Fruit fly (Drosophila melanogaster) whole organism, embryonic: ENCODE measurements around the gene CG11986.

Experiments used
- CG11085 ChIP-seq: fragments of 200-800 bp; sonication (Bioruptor generic); IDR thresholded peaks from 2 replicates; pipeline ENCODE4 v1.3.6; 2022; ENCODE audit warnings: missing biosample characterization, missing genetic modification characterization
- CG12071 ChIP-seq: fragments of 200-800 bp; sonication (Bioruptor generic); optimal IDR thresholded peaks from 3 replicates; lab custom pipeline; 2018; ENCODE audit warnings: missing biosample characterization, mild to moderate bottlenecking, missing genetic modification characterization
- CG1233 ChIP-seq: fragments of 200-800 bp; sonication (Bioruptor generic); optimal IDR thresholded peaks from 4 replicates; lab custom pipeline; 2018; ENCODE audit warnings: missing biosample characterization, mild to moderate bottlenecking, missing genetic modification characterization
- CG12744 ChIP-seq: fragments of 200-800 bp; sonication (Bioruptor generic); optimal IDR thresholded peaks from 2 replicates; lab custom pipeline; 2016; ENCODE audit warnings: missing biosample characterization, missing genetic modification characterization
- CG12942 ChIP-seq: fragments of 200-800 bp; sonication (Bioruptor generic); optimal IDR thresholded peaks from 3 replicates; lab custom pipeline; 2016; ENCODE audit warnings: missing biosample characterization, missing genetic modification characterization
- CG13775 ChIP-seq: fragments of 200-800 bp; sonication (Bioruptor generic); optimal IDR thresholded peaks from 3 replicates; lab custom pipeline; 2017; ENCODE audit warnings: missing biosample characterization, mild to moderate bottlenecking, missing genetic modification characterization
- CG13894 ChIP-seq: fragments of 200-800 bp; sonication (Bioruptor generic); optimal IDR thresholded peaks from 3 replicates; lab custom pipeline; 2018; ENCODE audit warnings: missing biosample characterization, mild to moderate bottlenecking, missing genetic modification characterization, moderate library complexity
- CG15011 ChIP-seq: fragments of 200-800 bp; sonication (Bioruptor generic); optimal IDR thresholded peaks from 3 replicates; lab custom pipeline; 2018; ENCODE audit warnings: missing biosample characterization, mild to moderate bottlenecking, missing genetic modification characterization
- CG1603 ChIP-seq: fragments of 200-800 bp; sonication (Bioruptor generic); optimal IDR thresholded peaks from 2 replicates; lab custom pipeline; 2019; ENCODE audit warnings: missing biosample characterization, mild to moderate bottlenecking, missing genetic modification characterization, moderate library complexity
- CG17612 ChIP-seq: fragments of 200-800 bp; sonication (Bioruptor generic); IDR thresholded peaks from 2 replicates; pipeline ENCODE4 v1.3.6; 2022; ENCODE audit warnings: missing biosample characterization, missing genetic modification characterization
- CG30403 ChIP-seq: fragments of 200-800 bp; sonication (Bioruptor generic); optimal IDR thresholded peaks from 3 replicates; lab custom pipeline; 2016; ENCODE audit warnings: missing biosample characterization, missing genetic modification characterization
- CG31441 ChIP-seq: fragments of 200-800 bp; sonication (Bioruptor generic); IDR thresholded peaks from 2 replicates; pipeline ENCODE4 v1.3.6; 2022; ENCODE audit warnings: missing biosample characterization, missing genetic modification characterization
- CG32772 ChIP-seq: fragments of 200-800 bp; sonication (Bioruptor generic); IDR thresholded peaks from 2 replicates; pipeline ENCODE4 v1.3.6; 2022; ENCODE audit warnings: missing biosample characterization, missing genetic modification characterization
- CG33213 ChIP-seq: fragments of 200-800 bp; sonication (Bioruptor generic); optimal IDR thresholded peaks from 3 replicates; lab custom pipeline; 2016; ENCODE audit warnings: missing biosample characterization, missing genetic modification characterization
- CG43689 ChIP-seq: fragments of 200-800 bp; sonication (Bioruptor generic); IDR thresholded peaks from 2 replicates; pipeline ENCODE4 v1.3.6; 2022; ENCODE audit warnings: missing biosample characterization, missing genetic modification characterization
- CG4404 ChIP-seq: fragments of 200-800 bp; sonication (Bioruptor generic); IDR thresholded peaks from 2 replicates; pipeline ENCODE4 v1.3.6; 2022; ENCODE audit warnings: missing biosample characterization, missing genetic modification characterization
- CG4730 ChIP-seq: fragments of 200-800 bp; sonication (Bioruptor generic); IDR thresholded peaks from 2 replicates; pipeline ENCODE4 v1.3.6; 2022; ENCODE audit warnings: missing biosample characterization, missing genetic modification characterization
- CG6175 ChIP-seq: fragments of 200-800 bp; sonication (Bioruptor generic); IDR thresholded peaks from 3 replicates; pipeline ENCODE4 v1.3.6; 2022; ENCODE audit warnings: missing biosample characterization, missing genetic modification characterization
- CG6813 ChIP-seq: fragments of 200-800 bp; sonication (Bioruptor generic); optimal IDR thresholded peaks from 2 replicates; lab custom pipeline; 2017; ENCODE audit warnings: missing biosample characterization, missing genetic modification characterization, mild to moderate bottlenecking, moderate library complexity, missing genetic modification reagents
- CG7556 ChIP-seq: fragments of 200-800 bp; sonication (Bioruptor generic); optimal IDR thresholded peaks from 2 replicates; lab custom pipeline; 2017; ENCODE audit warnings: missing biosample characterization, mild to moderate bottlenecking, missing genetic modification characterization
- CG9609 ChIP-seq: fragments of 200-800 bp; sonication (Bioruptor generic); optimal IDR thresholded peaks from 3 replicates; lab custom pipeline; 2016; ENCODE audit warnings: missing biosample characterization, missing genetic modification characterization
- CG9797 ChIP-seq: fragments of 200-800 bp; sonication (Bioruptor generic); optimal IDR thresholded peaks from 3 replicates; lab custom pipeline; 2018; ENCODE audit warnings: missing biosample characterization, mild to moderate bottlenecking, missing genetic modification characterization
- Camta ChIP-seq: fragments of 200-800 bp; sonication (Bioruptor generic); optimal IDR thresholded peaks from 2 replicates; lab custom pipeline; 2016; ENCODE audit warnings: missing biosample characterization, missing genetic modification characterization
- E2f2 ChIP-seq: fragments of 200-800 bp; sonication (Bioruptor generic); IDR thresholded peaks from 2 replicates; pipeline ENCODE4 v1.3.6; 2022; ENCODE audit warnings: missing biosample characterization, missing genetic modification characterization
- Ets97D ChIP-seq: fragments of 200-800 bp; sonication (Bioruptor generic); optimal IDR thresholded peaks from 3 replicates; lab custom pipeline; 2016; ENCODE audit warnings: missing biosample characterization, missing genetic modification characterization
- HLHmδ ChIP-seq: fragments of 200-800 bp; sonication (Bioruptor generic); optimal IDR thresholded peaks from 2 replicates; lab custom pipeline; 2018; ENCODE audit warnings: missing biosample characterization, mild to moderate bottlenecking, missing genetic modification characterization, moderate library complexity
- Hr51 ChIP-seq, 2 experiments: fragments of 200-800 bp; sonication (Bioruptor generic); optimal IDR thresholded peaks; 2 replicates in 1 of 2; 3 replicates in 1 of 2; lab custom pipeline; 2016 to 2018; ENCODE audit warnings: missing biosample characterization in 2 of 2, missing genetic modification characterization in 2 of 2, mild to moderate bottlenecking in 1 of 2, moderate library complexity in 1 of 2
- Oaz ChIP-seq: fragments of 200-800 bp; sonication (Bioruptor generic); IDR thresholded peaks from 2 replicates; pipeline ENCODE4 v1.3.6; 2022; ENCODE audit warnings: missing biosample characterization, missing genetic modification characterization
- PHDP ChIP-seq: fragments of 200-800 bp; sonication (Bioruptor generic); optimal IDR thresholded peaks from 3 replicates; lab custom pipeline; 2018; ENCODE audit warnings: missing biosample characterization, mild to moderate bottlenecking, missing genetic modification characterization, moderate library complexity
- Ptx1 ChIP-seq: fragments of 200-800 bp; sonication (Bioruptor generic); IDR thresholded peaks from 2 replicates; pipeline ENCODE4 v1.3.6; 2022; ENCODE audit warnings: missing biosample characterization, missing genetic modification characterization
- Spps ChIP-seq: fragments of 200-800 bp; sonication (Bioruptor generic); optimal IDR thresholded peaks from 2 replicates; lab custom pipeline; 2018; ENCODE audit warnings: missing biosample characterization, mild to moderate bottlenecking, missing genetic modification characterization
- Tbp ChIP-seq: fragments of >200 bp; optimal IDR thresholded peaks from 2 replicates; lab custom pipeline; 2018; ENCODE audit warnings: missing biosample characterization, missing genetic modification characterization
- abd-A ChIP-seq: fragments of 200-800 bp; sonication (Bioruptor generic); optimal IDR thresholded peaks from 3 replicates; lab custom pipeline; 2019; ENCODE audit warnings: missing biosample characterization, mild to moderate bottlenecking, missing genetic modification characterization, moderate library complexity
- al ChIP-seq: fragments of 200-800 bp; sonication (Bioruptor generic); IDR thresholded peaks from 2 replicates; pipeline ENCODE4 v1.3.6; 2022; ENCODE audit warnings: missing biosample characterization, missing genetic modification characterization
- br ChIP-seq: fragments of >200 bp; optimal IDR thresholded peaks from 2 replicates; lab custom pipeline; 2017
- cato ChIP-seq: fragments of 200-800 bp; sonication (Bioruptor generic); optimal IDR thresholded peaks from 2 replicates; lab custom pipeline; 2016; ENCODE audit warnings: missing biosample characterization, missing genetic modification characterization, borderline replicate concordance
- chm ChIP-seq: fragments of 200-800 bp; sonication (Bioruptor generic); IDR thresholded peaks from 2 replicates; pipeline ENCODE4 v1.3.6; 2022; ENCODE audit warnings: missing biosample characterization, missing genetic modification characterization
- esg ChIP-seq: fragments of 200-800 bp; sonication (Bioruptor generic); conservative IDR thresholded peaks from 2 replicates; pipeline ENCODE4 v1.3.6; 2022; ENCODE audit warnings: missing biosample characterization, missing genetic modification characterization
- eve ChIP-seq, 2 experiments: fragments of >200 bp; optimal IDR thresholded peaks; 2 replicates each; lab custom pipeline; 2017; ENCODE audit warnings: missing biosample characterization in 2 of 2, missing genetic modification characterization in 2 of 2
- gce ChIP-seq: fragments of 200-800 bp; sonication (Bioruptor generic); IDR thresholded peaks from 3 replicates; pipeline ENCODE4 v1.3.6; 2022; ENCODE audit warnings: missing biosample characterization, missing genetic modification characterization
- gsb-n ChIP-seq: fragments of 200-800 bp; sonication (Bioruptor generic); optimal IDR thresholded peaks from 3 replicates; lab custom pipeline; 2018; ENCODE audit warnings: missing biosample characterization, mild to moderate bottlenecking, missing genetic modification characterization
- jing ChIP-seq: fragments of 200-800 bp; sonication (Bioruptor generic); optimal IDR thresholded peaks from 2 replicates; lab custom pipeline; 2018; ENCODE audit warnings: missing biosample characterization, mild to moderate bottlenecking, missing genetic modification characterization
- kay ChIP-seq: fragments of 200-800 bp; sonication (Bioruptor generic); optimal IDR thresholded peaks from 2 replicates; lab custom pipeline; 2016; ENCODE audit warnings: missing biosample characterization, missing genetic modification characterization
- shn ChIP-seq: fragments of 200-800 bp; sonication (Bioruptor generic); optimal IDR thresholded peaks from 3 replicates; lab custom pipeline; 2016; ENCODE audit warnings: missing biosample characterization, missing genetic modification characterization
- sr ChIP-seq: fragments of 200-800 bp; sonication (Bioruptor generic); IDR thresholded peaks from 3 replicates; pipeline ENCODE4 v1.3.6; 2022; ENCODE audit warnings: missing biosample characterization, missing genetic modification characterization
- stwl ChIP-seq: fragments of 200-800 bp; sonication (Bioruptor generic); optimal IDR thresholded peaks from 3 replicates; lab custom pipeline; 2018; ENCODE audit warnings: missing biosample characterization, mild to moderate bottlenecking, missing genetic modification characterization, moderate library complexity
- tgo ChIP-seq: fragments of 200-800 bp; sonication (Bioruptor generic); IDR thresholded peaks from 3 replicates; pipeline ENCODE4 v1.3.6; 2022; ENCODE audit warnings: missing biosample characterization, missing genetic modification characterization
- wek ChIP-seq: fragments of 200-800 bp; sonication (Bioruptor generic); optimal IDR thresholded peaks from 3 replicates; lab custom pipeline; 2018; ENCODE audit warnings: missing biosample characterization, mild to moderate bottlenecking, missing genetic modification characterization, moderate library complexity
- z ChIP-seq: fragments of 200-800 bp; sonication (Bioruptor generic); IDR thresholded peaks from 3 replicates; pipeline ENCODE4 v1.3.6; 2022; ENCODE audit warnings: missing biosample characterization, missing genetic modification characterization
- zf30C ChIP-seq: fragments of 200-800 bp; sonication (Bioruptor generic); optimal IDR thresholded peaks from 3 replicates; lab custom pipeline; 2018; ENCODE audit warnings: missing biosample characterization, mild to moderate bottlenecking, missing genetic modification characterization

CG11986 gene

dm6 chr3R:9033619-9034401 is 18.6 kb downstream of the CG11986 start (continued):
- TF ChIP-seq abd-A (tag; lab: Kevin White, UChicago) (peak; percentile 58), Ets97D (no peak), wek (GFP tag; lab: Kevin White, UChicago) (no peak), CG13894 (peak; percentile 72), CG12744 (GFP tag; lab: Kevin White, UChicago) (peak; percentile 7), CG12071 (GFP tag; lab: Kevin White, UChicago) (no peak), Tbp (GFP tag; lab: Kevin White, UChicago) (peak; percentile 95), esg (GFP tag; lab: Robert Waterston, UW) (peak; percentile 67), cato (GFP tag; lab: Kevin White, UChicago) (no peak), Camta (peak; percentile 49), E2f2 (GFP tag; lab: Robert Waterston, UW) (0 out of 2 replicates have a peak, but pooled peaks have one; percentile 37), CG30403 (GFP tag; lab: Kevin White, UChicago) (peak; percentile 88), gce (GFP tag; lab: Robert Waterston, UW) (0 out of 3 replicates have a peak, but pooled peaks have one; percentile 55), kay (GFP tag; lab: Kevin White, UChicago) (peak; percentile 66), CG12942 (GFP tag; lab: Kevin White, UChicago) (peak; percentile 55), chm (peak; percentile 84), stwl (no peak), Ptx1 (peak; percentile 71), jing (peak; percentile 14), br (lab: Kevin White, UChicago) (no peak), al (GFP tag; lab: Robert Waterston, UW) (peak; percentile 19; the same call in 1 of the 2 replicates), sr (0 out of 3 replicates have a peak, but pooled peaks have one; percentile 35), gsb-n (peak; percentile 80), Oaz (no peak), CG7556 (GFP tag; lab: Kevin White, UChicago) (peak; percentile 94), CG9797 (GFP tag; lab: Kevin White, UChicago) (no peak), CG1603 (peak; percentile 43), HLHmδ (GFP tag; lab: Kevin White, UChicago) (peak; percentile 40), CG1233 (peak; percentile 88), CG31441 (GFP tag; lab: Robert Waterston, UW) (peak; percentile 90), PHDP (tag; lab: Kevin White, UChicago) (peak; percentile 88), CG15011 (GFP tag; lab: Kevin White, UChicago) (peak; percentile 79), Spps (tag; lab: Kevin White, UChicago) (peak; percentile 48), CG11085 (GFP tag; lab: Robert Waterston, UW) (no peak), CG33213 (GFP tag; lab: Kevin White, UChicago) (peak; percentile 13), CG6813 (GFP tag; lab: Kevin White, UChicago) (peak; percentile 61), eve (GFP tag; optimal IDR thresholded peaks at IDR 0.05; lab: Kevin White, UChicago) (peak in 1 of 2 experiments; percentile 93), CG13775 (GFP tag; lab: Kevin White, UChicago) (peak; percentile 80), Hr51 (GFP tag; optimal IDR thresholded peaks at IDR 0.05; lab: Kevin White, UChicago) (peak; percentile 49 to 90), CG4730 (no peak), tgo (GFP tag; lab: Robert Waterston, UW) (peak; percentile 88), shn (no peak), CG9609 (GFP tag; lab: Kevin White, UChicago) (peak; percentile 45), zf30C (GFP tag; lab: Kevin White, UChicago) (no peak), CG4404 (GFP tag; lab: Robert Waterston, UW) (no peak; the same call in 1 of the 2 replicates), z (peak; percentile 74; the same call in 2 of the 3 replicates), CG43689 (GFP tag; lab: Robert Waterston, UW) (no peak), CG17612 (GFP tag; lab: Robert Waterston, UW) (no peak), CG6175 (no peak), CG32772 (GFP tag; lab: Robert Waterston, UW) (peak; percentile 68)
